Fruit fly (Drosophila melanogaster): Measurements from ENCODE around the gene Wnt5.

Wnt5 gene

dm6 chrX:18504948-18505597, at the start of gene Wnt5:
TSS of gene Wnt5 (minus strand) at chrX:18505405.
- TF ChIP-seq usp (GFP tag; optimal IDR thresholded peaks at IDR 0.05), result no peak
- TF ChIP-seq pan (optimal IDR thresholded peaks at IDR 0.05), result no peak
- no peak for TF ChIP-seq psq (optimal IDR thresholded peaks at IDR 0.05)
- no peak for TF ChIP-seq EcR (GFP tag; optimal IDR thresholded peaks at IDR 0.05)

dm6 chrX:18554563-18554962, 49.4 kb upstream of the Wnt5 start:
- no peak for TF ChIP-seq Dll (optimal IDR thresholded peaks at IDR 0.05)
- no peak for TF ChIP-seq CG8478 (optimal IDR thresholded peaks at IDR 0.05)
- no peak for TF ChIP-seq EcR (GFP tag; optimal IDR thresholded peaks at IDR 0.05)
- no peak for TF ChIP-seq pan (optimal IDR thresholded peaks at IDR 0.05)
- TF ChIP-seq psq (optimal IDR thresholded peaks at IDR 0.05), result no peak
- TF ChIP-seq usp (GFP tag; optimal IDR thresholded peaks at IDR 0.05), result no peak

dm6 chrX:18552451-18552850, 47.2 kb upstream of the Wnt5 start:
- TF ChIP-seq CG8478 (optimal IDR thresholded peaks at IDR 0.05) (no peak), pan (optimal IDR thresholded peaks at IDR 0.05) (no peak), Dll (optimal IDR thresholded peaks at IDR 0.05) (no peak), usp (GFP tag; optimal IDR thresholded peaks at IDR 0.05) (no peak), psq (optimal IDR thresholded peaks at IDR 0.05) (no peak), EcR (GFP tag; optimal IDR thresholded peaks at IDR 0.05) (no peak)

dm6 chrX:18550726-18551125, 45.5 kb upstream of the Wnt5 start:
- TF ChIP-seq usp (GFP tag; optimal IDR thresholded peaks at IDR 0.05) (no peak), psq (optimal IDR thresholded peaks at IDR 0.05) (no peak), pan (optimal IDR thresholded peaks at IDR 0.05) (no peak), EcR (GFP tag; optimal IDR thresholded peaks at IDR 0.05) (no peak), Dll (optimal IDR thresholded peaks at IDR 0.05) (no peak), CG8478 (optimal IDR thresholded peaks at IDR 0.05) (no peak)

- TF ChIP-seq pan (optimal IDR thresholded peaks at IDR 0.05) (no peak), usp (GFP tag; optimal IDR thresholded peaks at IDR 0.05) (no peak), EcR (GFP tag; optimal IDR thresholded peaks at IDR 0.05) (no peak), Dll (optimal IDR thresholded peaks at IDR 0.05) (no peak), psq (optimal IDR thresholded peaks at IDR 0.05) (no peak), CG8478 (optimal IDR thresholded peaks at IDR 0.05) (no peak)
Measured at dm6 chrX:18547707-18548106, 42.5 kb upstream of the Wnt5 start.

- TF ChIP-seq Dll (optimal IDR thresholded peaks at IDR 0.05) (no peak), usp (GFP tag; optimal IDR thresholded peaks at IDR 0.05) (no peak)
Measured at dm6 chrX:18546785-18547184, 41.6 kb upstream of the Wnt5 start.

- TF ChIP-seq pan (optimal IDR thresholded peaks at IDR 0.05) (no peak), Dll (optimal IDR thresholded peaks at IDR 0.05) (no peak), CG8478 (optimal IDR thresholded peaks at IDR 0.05) (no peak), psq (optimal IDR thresholded peaks at IDR 0.05) (no peak), EcR (GFP tag; optimal IDR thresholded peaks at IDR 0.05) (no peak), usp (GFP tag; optimal IDR thresholded peaks at IDR 0.05) (no peak)
Measured at dm6 chrX:18545157-18545556, 40.0 kb upstream of the Wnt5 start.

- no peak for TF ChIP-seq pan (optimal IDR thresholded peaks at IDR 0.05)
- TF ChIP-seq CG8478 (optimal IDR thresholded peaks at IDR 0.05), result no peak
- TF ChIP-seq psq (optimal IDR thresholded peaks at IDR 0.05), result no peak
- no peak for TF ChIP-seq Dll (optimal IDR thresholded peaks at IDR 0.05)
- TF ChIP-seq usp (GFP tag; optimal IDR thresholded peaks at IDR 0.05), result no peak
- no peak for TF ChIP-seq EcR (GFP tag; optimal IDR thresholded peaks at IDR 0.05)
Measured at dm6 chrX:18544732-18545131, 39.5 kb upstream of the Wnt5 start.

dm6 chrX:18543328-18543727, 38.1 kb upstream of the Wnt5 start:
- no peak for TF ChIP-seq EcR (GFP tag; optimal IDR thresholded peaks at IDR 0.05)
- no peak for TF ChIP-seq CG8478 (optimal IDR thresholded peaks at IDR 0.05)
- TF ChIP-seq psq (optimal IDR thresholded peaks at IDR 0.05), result no peak
- TF ChIP-seq usp (GFP tag; optimal IDR thresholded peaks at IDR 0.05), result no peak
- no peak for TF ChIP-seq Dll (optimal IDR thresholded peaks at IDR 0.05)
- no peak for TF ChIP-seq pan (optimal IDR thresholded peaks at IDR 0.05)

dm6 chrX:18541915-18542314, 36.7 kb upstream of the Wnt5 start:
- no peak for TF ChIP-seq Dll (optimal IDR thresholded peaks at IDR 0.05)
- TF ChIP-seq CG8478 (optimal IDR thresholded peaks at IDR 0.05), result no peak
- no peak for TF ChIP-seq pan (optimal IDR thresholded peaks at IDR 0.05)
- TF ChIP-seq psq (optimal IDR thresholded peaks at IDR 0.05), result no peak

dm6 chrX:18540268-18540667, 35.1 kb upstream of the Wnt5 start:
- TF ChIP-seq usp (GFP tag; optimal IDR thresholded peaks at IDR 0.05) (no peak), pan (optimal IDR thresholded peaks at IDR 0.05) (no peak), psq (optimal IDR thresholded peaks at IDR 0.05) (no peak), EcR (GFP tag; optimal IDR thresholded peaks at IDR 0.05) (no peak), Dll (optimal IDR thresholded peaks at IDR 0.05) (no peak), CG8478 (optimal IDR thresholded peaks at IDR 0.05) (no peak)

dm6 chrX:18538204-18538864, 33.1 kb upstream of the Wnt5 start:
- no peak for TF ChIP-seq psq (optimal IDR thresholded peaks at IDR 0.05)
- no peak for TF ChIP-seq CG8478 (optimal IDR thresholded peaks at IDR 0.05)
- no peak for TF ChIP-seq usp (GFP tag; optimal IDR thresholded peaks at IDR 0.05)
- TF ChIP-seq pan (optimal IDR thresholded peaks at IDR 0.05), result no peak
- TF ChIP-seq Dll (optimal IDR thresholded peaks at IDR 0.05), result no peak
- no peak for TF ChIP-seq EcR (GFP tag; optimal IDR thresholded peaks at IDR 0.05)
